Worm (Caenorhabditis elegans) whole organism, L2 larva: ENCODE results near the gene Y49F6A.5.

ENCODE experiments used
- C34F6.9 ChIP-seq: fragments of 150-350 bp; optimal IDR thresholded peaks from 2 replicates; lab custom pipeline; 2014; ENCODE audit warnings: missing biosample characterization, missing genetic modification characterization
- F13H6.1 ChIP-seq: sonication (generic microtip); optimal IDR thresholded peaks from 2 replicates; lab custom pipeline; 2016; ENCODE audit warnings: missing genetic modification characterization, missing compliant biosample characterization
- R02D3.7 ChIP-seq: fragments of 150-350 bp; optimal IDR thresholded peaks from 2 replicates; lab custom pipeline; 2014; ENCODE audit warnings: missing biosample characterization, missing genetic modification characterization
- Y55F3AM.14 ChIP-seq: fragments of 200-800 bp; sonication (Bioruptor generic); optimal IDR thresholded peaks from 2 replicates; lab custom pipeline; 2018; ENCODE audit warnings: mild to moderate bottlenecking, missing genetic modification characterization, missing compliant biosample characterization
- ZK546.5 ChIP-seq: sonication (generic microtip); optimal IDR thresholded peaks from 2 replicates; lab custom pipeline; 2017; ENCODE audit warnings: missing biosample characterization, missing genetic modification characterization
- aly-2 ChIP-seq: fragments of 150-350 bp; optimal IDR thresholded peaks from 2 replicates; lab custom pipeline; 2014; ENCODE audit warnings: missing biosample characterization, missing genetic modification characterization
- ama-1 ChIP-seq: fragments of 150-350 bp; optimal IDR thresholded peaks from 2 replicates; lab custom pipeline; 2018; ENCODE audit warnings: inconsistent platforms
- blmp-1 ChIP-seq: sonication (generic microtip); optimal IDR thresholded peaks from 2 replicates; lab custom pipeline; 2017; ENCODE audit warnings: missing genetic modification characterization, mild to moderate bottlenecking, missing compliant biosample characterization, antibody characterized with exemption, moderate library complexity; ENCODE audit not compliant: insufficient read depth
- ceh-82 ChIP-seq: fragments of 150-350 bp; optimal IDR thresholded peaks from 2 replicates; lab custom pipeline; 2014; ENCODE audit warnings: missing biosample characterization, missing genetic modification characterization
- dmd-4 ChIP-seq: sonication (generic microtip); optimal IDR thresholded peaks from 2 replicates; lab custom pipeline; 2017; ENCODE audit warnings: missing biosample characterization, missing genetic modification characterization
- elt-1 ChIP-seq: fragments of 150-350 bp; optimal IDR thresholded peaks from 2 replicates; lab custom pipeline; 2014; ENCODE audit warnings: missing biosample characterization, missing genetic modification characterization
- fos-1 ChIP-seq: fragments of 150-350 bp; optimal IDR thresholded peaks from 2 replicates; lab custom pipeline; 2014; ENCODE audit warnings: missing biosample characterization, missing genetic modification characterization
- gmeb-1 ChIP-seq: fragments of 150-350 bp; optimal IDR thresholded peaks from 2 replicates; lab custom pipeline; 2014; ENCODE audit warnings: missing biosample characterization, missing genetic modification characterization
- lin-11 ChIP-seq: fragments of 150-350 bp; sonication (generic microtip); optimal IDR thresholded peaks from 2 replicates; lab custom pipeline; 2014; ENCODE audit warnings: missing biosample characterization, missing genetic modification characterization, inconsistent platforms, mixed read lengths
- lin-13 ChIP-seq: fragments of 150-350 bp; optimal IDR thresholded peaks from 2 replicates; lab custom pipeline; 2014; ENCODE audit warnings: missing biosample characterization, missing genetic modification reagents, missing genetic modification characterization
- lin-39 ChIP-seq: fragments of 150-350 bp; optimal IDR thresholded peaks from 2 replicates; lab custom pipeline; 2014; ENCODE audit warnings: missing biosample characterization, missing genetic modification reagents, missing genetic modification characterization
- lsy-2 ChIP-seq, 2 experiments: fragments of 150-350 bp in 1 of 2; sonication (generic microtip) in 1 of 2; optimal IDR thresholded peaks; 2 replicates each; lab custom pipeline; 2014 to 2017; ENCODE audit warnings: missing biosample characterization in 2 of 2, missing genetic modification characterization in 2 of 2
- mab-5 ChIP-seq: fragments of 150-350 bp; optimal IDR thresholded peaks from 2 replicates; lab custom pipeline; 2014; ENCODE audit warnings: missing biosample characterization, missing genetic modification characterization
- mbf-1 ChIP-seq: sonication (generic microtip); optimal IDR thresholded peaks from 2 replicates; lab custom pipeline; 2017; ENCODE audit warnings: missing biosample characterization, missing genetic modification characterization
- nhr-10 ChIP-seq: sonication (generic microtip); optimal IDR thresholded peaks from 2 replicates; lab custom pipeline; 2017; ENCODE audit warnings: missing biosample characterization, missing genetic modification characterization
- nhr-11 ChIP-seq: fragments of 150-350 bp; optimal IDR thresholded peaks from 2 replicates; lab custom pipeline; 2014; ENCODE audit warnings: missing biosample characterization, missing genetic modification characterization
- nhr-12 ChIP-seq: fragments of 150-350 bp; optimal IDR thresholded peaks from 2 replicates; lab custom pipeline; 2014; ENCODE audit warnings: missing biosample characterization, missing genetic modification characterization
- nhr-129 ChIP-seq: fragments of 150-350 bp; optimal IDR thresholded peaks from 2 replicates; lab custom pipeline; 2014; ENCODE audit warnings: missing biosample characterization, missing genetic modification characterization
- nhr-21 ChIP-seq: fragments of 150-350 bp; optimal IDR thresholded peaks from 2 replicates; lab custom pipeline; 2014; ENCODE audit warnings: missing biosample characterization, missing genetic modification characterization
- nhr-23 ChIP-seq: fragments of 150-350 bp; optimal IDR thresholded peaks from 2 replicates; lab custom pipeline; 2014; ENCODE audit warnings: missing biosample characterization, missing genetic modification reagents, missing genetic modification characterization
- nhr-237 ChIP-seq: fragments of 150-350 bp; optimal IDR thresholded peaks from 2 replicates; lab custom pipeline; 2014; ENCODE audit warnings: missing biosample characterization, missing genetic modification characterization
- nhr-6 ChIP-seq: fragments of 150-350 bp; optimal IDR thresholded peaks from 2 replicates; lab custom pipeline; 2014; ENCODE audit warnings: missing biosample characterization, missing genetic modification characterization
- nhr-77 ChIP-seq: fragments of 150-350 bp; optimal IDR thresholded peaks from 2 replicates; lab custom pipeline; 2014; ENCODE audit warnings: missing biosample characterization, missing genetic modification characterization
- sem-4 ChIP-seq: fragments of 150-350 bp; optimal IDR thresholded peaks from 2 replicates; lab custom pipeline; 2014; ENCODE audit warnings: missing biosample characterization, missing genetic modification reagents, missing genetic modification characterization
- skn-1 ChIP-seq: sonication (generic microtip); optimal IDR thresholded peaks from 2 replicates; lab custom pipeline; 2017; ENCODE audit warnings: missing biosample characterization, missing genetic modification characterization
- sma-3 ChIP-seq: sonication (generic microtip); optimal IDR thresholded peaks from 2 replicates; lab custom pipeline; 2016; ENCODE audit warnings: missing genetic modification reagents, missing genetic modification characterization, missing compliant biosample characterization
- unc-39 ChIP-seq: fragments of 150-350 bp; optimal IDR thresholded peaks from 2 replicates; lab custom pipeline; 2014; ENCODE audit warnings: missing biosample characterization, missing genetic modification characterization
- unc-55 ChIP-seq: fragments of 150-350 bp; sonication (generic microtip); optimal IDR thresholded peaks from 3 replicates; lab custom pipeline; 2014; ENCODE audit warnings: missing biosample characterization, missing genetic modification reagents, missing genetic modification characterization
- unc-62 ChIP-seq: fragments of 150-350 bp; optimal IDR thresholded peaks from 2 replicates; lab custom pipeline; 2014; ENCODE audit warnings: missing biosample characterization, missing genetic modification reagents, missing genetic modification characterization
- zag-1 ChIP-seq: fragments of 150-350 bp; optimal IDR thresholded peaks from 2 replicates; lab custom pipeline; 2014; ENCODE audit warnings: missing biosample characterization, missing genetic modification characterization
- ztf-1 ChIP-seq: fragments of 200-800 bp; sonication (Bioruptor generic); conservative IDR thresholded peaks from 2 replicates; pipeline ENCODE4 v1.3.6; 2022; ENCODE audit warnings: missing genetic modification characterization, missing compliant biosample characterization
- ztf-11 ChIP-seq: sonication (generic microtip); optimal IDR thresholded peaks from 2 replicates; lab custom pipeline; 2017; ENCODE audit warnings: missing biosample characterization, missing genetic modification characterization
- ztf-4 ChIP-seq: fragments of 150-350 bp; optimal IDR thresholded peaks from 2 replicates; lab custom pipeline; 2014; ENCODE audit warnings: missing biosample characterization, missing genetic modification characterization

The Y49F6A.5 gene

ce11 chrII:3616615-3617014 is 7.0 kb upstream of the Y49F6A.5 start:
- TF ChIP-seq nhr-12 (no peak), zag-1 (tag; lab: Kevin White, UChicago) (no peak), gmeb-1 (tag; lab: Kevin White, UChicago) (no peak), F13H6.1 (tag; lab: Kevin White, UChicago) (no peak), nhr-129 (tag; lab: Kevin White, UChicago) (no peak), dmd-4 (tag; lab: Kevin White, UChicago) (no peak)

ce11 chrII:3604578-3604977 is 5.1 kb downstream of the Y49F6A.5 start:
- no peak for TF ChIP-seq mab-5 (tag; lab: Kevin White, UChicago)
- no peak for TF ChIP-seq lsy-2 (tag; optimal IDR thresholded peaks at IDR 0.05; lab: Kevin White, UChicago)
- TF ChIP-seq nhr-23 (tag; lab: Kevin White, UChicago): no peak
- no peak for TF ChIP-seq ztf-1 (GFP tag; lab: Robert Waterston, UW)
- no peak for TF ChIP-seq dmd-4 (tag; lab: Kevin White, UChicago)
- TF ChIP-seq unc-62 (GFP tag; lab: Kevin White, UChicago): no peak
- no peak for TF ChIP-seq ztf-4 (tag; lab: Kevin White, UChicago)
- TF ChIP-seq sem-4: no peak
- TF ChIP-seq lin-11: no peak
- TF ChIP-seq nhr-6 (tag; lab: Kevin White, UChicago): no peak
- TF ChIP-seq nhr-237 (tag; lab: Kevin White, UChicago): no peak
- no peak for TF ChIP-seq lin-39 (tag; lab: Kevin White, UChicago)
- no peak for TF ChIP-seq ztf-11 (tag; lab: Kevin White, UChicago)
- no peak for TF ChIP-seq nhr-11 (tag; lab: Kevin White, UChicago)
- no peak for TF ChIP-seq sma-3 (GFP tag; lab: Kevin White, UChicago)
- no peak for TF ChIP-seq ceh-82 (tag; lab: Kevin White, UChicago)

ce11 chrII:3598721-3599120 is 10.9 kb downstream of the Y49F6A.5 start, which contains the start of gene Y49F6A.11:
Gene Y49F6A.11 (minus strand): TSS chrII:3598821.
- no peak for TF ChIP-seq lin-13

ce11 chrII:3595339-3595738 is 14.3 kb downstream of the Y49F6A.5 start, which contains the start of gene Y49F6A.12:
Gene Y49F6A.12 (plus strand): TSS chrII:3595639.
- TF ChIP-seq gmeb-1 (tag; lab: Kevin White, UChicago): no peak
- no peak for TF ChIP-seq ama-1
- no peak for TF ChIP-seq aly-2
- no peak for TF ChIP-seq sma-3 (GFP tag; lab: Kevin White, UChicago)
- TF ChIP-seq fos-1: no peak

ce11 chrII:3583402-3583801 is 26.3 kb downstream of the Y49F6A.5 start, which contains the start of gene srh-60:
Gene srh-60 (plus strand): TSS chrII:3583702.
- TF ChIP-seq fos-1 (no peak), ceh-82 (tag; lab: Kevin White, UChicago) (no peak), nhr-6 (tag; lab: Kevin White, UChicago) (no peak), ztf-11 (tag; lab: Kevin White, UChicago) (no peak), F13H6.1 (tag; lab: Kevin White, UChicago) (no peak), R02D3.7 (tag; lab: Kevin White, UChicago) (no peak), aly-2 (no peak), Y55F3AM.14 (GFP tag; lab: Kevin White, UChicago) (no peak), lin-39 (tag; lab: Kevin White, UChicago) (no peak), nhr-21 (tag; lab: Kevin White, UChicago) (no peak), nhr-129 (tag; lab: Kevin White, UChicago) (no peak), skn-1 (tag; lab: Kevin White, UChicago) (no peak), mab-5 (tag; lab: Kevin White, UChicago) (no peak)

- TF ChIP-seq lin-13 (no peak), skn-1 (tag; lab: Kevin White, UChicago) (no peak), R02D3.7 (tag; lab: Kevin White, UChicago) (no peak), mab-5 (tag; lab: Kevin White, UChicago) (no peak), unc-55 (GFP tag; lab: Kevin White, UChicago) (no peak), zag-1 (tag; lab: Kevin White, UChicago) (no peak), nhr-21 (tag; lab: Kevin White, UChicago) (no peak), elt-1 (tag; lab: Kevin White, UChicago) (no peak), nhr-129 (tag; lab: Kevin White, UChicago) (no peak), ZK546.5 (tag; lab: Kevin White, UChicago) (no peak), nhr-10 (no peak), lin-39 (tag; lab: Kevin White, UChicago) (no peak), C34F6.9 (no peak), ztf-1 (GFP tag; lab: Robert Waterston, UW) (no peak), nhr-77 (tag; lab: Kevin White, UChicago) (no peak), unc-39 (tag; lab: Kevin White, UChicago) (no peak), fos-1 (no peak), blmp-1 (tag; lab: Kevin White, UChicago) (no peak), mbf-1 (tag; lab: Kevin White, UChicago) (no peak)
Observed at ce11 chrII:3581752-3582151, 27.9 kb downstream of the Y49F6A.5 start, which contains the start of gene srh-59. Gene srh-59 (plus strand): TSS chrII:3582052.
